Fruit fly (Drosophila melanogaster) whole organism, embryonic: ENCODE results near the gene Chro.
A peak's percentile ranks its signal among the peaks of the same experiment; 100 is the strongest.

ENCODE experiments used
- Awh ChIP-seq: fragments of 200-800 bp; sonication (Bioruptor generic); IDR thresholded peaks from 2 replicates; pipeline ENCODE4, ENCODE4 v1.3.6; 2022; ENCODE audit warnings: missing biosample characterization, missing genetic modification characterization
- CG10267 ChIP-seq: fragments of 200-800 bp; sonication (Bioruptor generic); optimal IDR thresholded peaks from 2 replicates; lab custom pipeline; 2018; ENCODE audit warnings: missing biosample characterization, mild to moderate bottlenecking, missing genetic modification characterization, moderate library complexity
- CG11504 ChIP-seq: fragments of 200-800 bp; sonication (Bioruptor generic); optimal IDR thresholded peaks from 3 replicates; lab custom pipeline; 2019; ENCODE audit warnings: missing biosample characterization, mild to moderate bottlenecking, missing genetic modification characterization, moderate library complexity
- CG1233 ChIP-seq: fragments of 200-800 bp; sonication (Bioruptor generic); optimal IDR thresholded peaks from 4 replicates; lab custom pipeline; 2018; ENCODE audit warnings: missing biosample characterization, mild to moderate bottlenecking, missing genetic modification characterization
- CG13424 ChIP-seq: fragments of 200-800 bp; sonication (Bioruptor generic); optimal IDR thresholded peaks from 2 replicates; lab custom pipeline; 2019; ENCODE audit warnings: missing biosample characterization, mild to moderate bottlenecking, missing genetic modification characterization, moderate library complexity
- CG14860 ChIP-seq: fragments of 200-800 bp; sonication (Bioruptor generic); IDR thresholded peaks from 3 replicates; pipeline ENCODE4 v1.3.6; 2022; ENCODE audit warnings: missing biosample characterization, missing genetic modification characterization; ENCODE audit not compliant: partially characterized antibody
- CG15073 ChIP-seq: fragments of 200-800 bp; sonication (Bioruptor generic); optimal IDR thresholded peaks from 2 replicates; lab custom pipeline; 2016; ENCODE audit warnings: missing biosample characterization, missing genetic modification characterization
- CG15696 ChIP-seq: fragments of 200-800 bp; sonication (Bioruptor generic); optimal IDR thresholded peaks from 2 replicates; lab custom pipeline; 2019; ENCODE audit warnings: missing biosample characterization, mild to moderate bottlenecking, missing genetic modification characterization, moderate library complexity
- CG16815 ChIP-seq: fragments of 200-800 bp; sonication (Bioruptor generic); optimal IDR thresholded peaks from 3 replicates; lab custom pipeline; 2017; ENCODE audit warnings: missing biosample characterization, mild to moderate bottlenecking, missing genetic modification characterization
- CG17385 ChIP-seq: fragments of 200-800 bp; sonication (Bioruptor generic); optimal IDR thresholded peaks from 3 replicates; lab custom pipeline; 2018; ENCODE audit warnings: missing biosample characterization, mild to moderate bottlenecking, missing genetic modification characterization
- CG17829 ChIP-seq: fragments of 200-800 bp; optimal IDR thresholded peaks from 2 replicates; lab custom pipeline; 2019; ENCODE audit warnings: missing biosample characterization, mild to moderate bottlenecking, missing genetic modification characterization, moderate library complexity
- CG1792 ChIP-seq: fragments of 200-800 bp; sonication (Bioruptor generic); optimal IDR thresholded peaks from 2 replicates; lab custom pipeline; 2016; ENCODE audit warnings: missing biosample characterization, missing genetic modification characterization
- CG18619 ChIP-seq: fragments of 200-800 bp; sonication (Bioruptor generic); optimal IDR thresholded peaks from 3 replicates; lab custom pipeline; 2017; ENCODE audit warnings: missing biosample characterization, mild to moderate bottlenecking, missing genetic modification characterization
- CG2678 ChIP-seq: fragments of 200-800 bp; sonication (Bioruptor generic); optimal IDR thresholded peaks from 3 replicates; lab custom pipeline; 2019; ENCODE audit warnings: missing biosample characterization, mild to moderate bottlenecking, missing genetic modification characterization, moderate library complexity
- CG2712 ChIP-seq: fragments of 200-800 bp; optimal IDR thresholded peaks from 3 replicates; lab custom pipeline; 2019; ENCODE audit warnings: missing biosample characterization, mild to moderate bottlenecking, missing genetic modification characterization, moderate library complexity
- CG31441 ChIP-seq: fragments of 200-800 bp; sonication (Bioruptor generic); IDR thresholded peaks from 2 replicates; pipeline ENCODE4 v1.3.6; 2022; ENCODE audit warnings: missing biosample characterization, missing genetic modification characterization
- CG4328 ChIP-seq: fragments of 200-800 bp; sonication (Bioruptor generic); optimal IDR thresholded peaks from 3 replicates; lab custom pipeline; 2017; ENCODE audit warnings: missing biosample characterization, missing genetic modification reagents, missing genetic modification characterization
- CG4707 ChIP-seq: fragments of 200-800 bp; sonication (Bioruptor generic); optimal IDR thresholded peaks from 2 replicates; lab custom pipeline; 2018; ENCODE audit warnings: missing biosample characterization, mild to moderate bottlenecking, missing genetic modification characterization, moderate library complexity
- CG5180 ChIP-seq: fragments of 200-800 bp; sonication (Bioruptor generic); optimal IDR thresholded peaks from 3 replicates; lab custom pipeline; 2017; ENCODE audit warnings: missing biosample characterization, missing genetic modification characterization, mild to moderate bottlenecking, moderate library complexity, missing genetic modification reagents
- CG7963 ChIP-seq: fragments of 200-800 bp; sonication (Bioruptor generic); IDR thresholded peaks from 3 replicates; pipeline ENCODE4 v1.3.6; 2022; ENCODE audit warnings: missing biosample characterization, missing genetic modification characterization; ENCODE audit not compliant: partially characterized antibody
- CG8478 ChIP-seq: fragments of >200 bp; optimal IDR thresholded peaks from 2 replicates; lab custom pipeline; 2018
- D ChIP-seq, 2 experiments: fragments of 200-800 bp in 1 of 2; fragments of >200 bp in 1 of 2; sonication (Bioruptor generic) in 1 of 2; optimal IDR thresholded peaks; 2 replicates in 1 of 2; 3 replicates in 1 of 2; lab custom pipeline; 2017; ENCODE audit warnings: mild to moderate bottlenecking in 1 of 2, missing biosample characterization in 1 of 2, missing genetic modification characterization in 1 of 2, missing genetic modification reagents in 1 of 2
- Drgx ChIP-seq: fragments of 200-800 bp; sonication (Bioruptor generic); IDR thresholded peaks from 2 replicates; pipeline ENCODE4 v1.3.6; 2022; ENCODE audit warnings: missing biosample characterization, missing genetic modification characterization
- HmgD ChIP-seq: fragments of 200-800 bp; sonication (Bioruptor generic); optimal IDR thresholded peaks from 3 replicates; lab custom pipeline; 2016; ENCODE audit warnings: missing biosample characterization, missing genetic modification characterization
- HmgZ ChIP-seq: fragments of 200-800 bp; sonication (Bioruptor generic); optimal IDR thresholded peaks from 2 replicates; lab custom pipeline; 2018; ENCODE audit warnings: missing biosample characterization, mild to moderate bottlenecking, missing genetic modification characterization
- Hr51 ChIP-seq, 2 experiments: fragments of 200-800 bp; sonication (Bioruptor generic); optimal IDR thresholded peaks; 2 replicates in 1 of 2; 3 replicates in 1 of 2; lab custom pipeline; 2016 to 2018; ENCODE audit warnings: missing biosample characterization in 2 of 2, missing genetic modification characterization in 2 of 2, mild to moderate bottlenecking in 1 of 2, moderate library complexity in 1 of 2
- MESR4 ChIP-seq: fragments of 200-800 bp; sonication (Bioruptor generic); optimal IDR thresholded peaks from 2 replicates; lab custom pipeline; 2018; ENCODE audit warnings: missing biosample characterization, mild to moderate bottlenecking, missing genetic modification characterization, moderate library complexity
- Oli ChIP-seq: fragments of 200-800 bp; sonication (Bioruptor generic); optimal IDR thresholded peaks from 2 replicates; lab custom pipeline; 2018; ENCODE audit warnings: missing biosample characterization, mild to moderate bottlenecking, missing genetic modification characterization, moderate library complexity
- Opbp ChIP-seq: fragments of 200-800 bp; sonication (Bioruptor generic); IDR thresholded peaks from 3 replicates; pipeline ENCODE4 v1.3.6; 2022; ENCODE audit warnings: missing biosample characterization, missing genetic modification characterization; ENCODE audit not compliant: partially characterized antibody
- Usf ChIP-seq: fragments of 200-800 bp; sonication (Bioruptor generic); optimal IDR thresholded peaks from 2 replicates; lab custom pipeline; 2017; ENCODE audit warnings: missing genotype, missing biosample characterization, missing genetic modification characterization
- Xrp1 ChIP-seq: fragments of 200-800 bp; sonication (Bioruptor generic); IDR thresholded peaks from 2 replicates; pipeline ENCODE4 v1.3.6; 2022; ENCODE audit warnings: missing biosample characterization, missing genetic modification characterization
- ase ChIP-seq: fragments of 200-800 bp; sonication (Bioruptor generic); IDR thresholded peaks from 3 replicates; pipeline ENCODE4 v1.3.6; 2022; ENCODE audit warnings: missing biosample characterization, missing genetic modification characterization
- chif ChIP-seq, 2 experiments: fragments of 200-800 bp; sonication (Bioruptor generic); optimal IDR thresholded peaks; 3 replicates each; lab custom pipeline; 2016; ENCODE audit warnings: missing biosample characterization in 2 of 2, missing genetic modification characterization in 2 of 2
- cwo ChIP-seq: fragments of 200-800 bp; sonication (Bioruptor generic); optimal IDR thresholded peaks from 3 replicates; lab custom pipeline; 2017; ENCODE audit warnings: missing biosample characterization, missing genetic modification characterization, mild to moderate bottlenecking, moderate library complexity, missing genetic modification reagents
- dmrt99B ChIP-seq: fragments of 200-800 bp; sonication (Bioruptor generic); optimal IDR thresholded peaks from 2 replicates; lab custom pipeline; 2018; ENCODE audit warnings: missing biosample characterization, mild to moderate bottlenecking, missing genetic modification characterization, moderate library complexity
- ewg ChIP-seq: fragments of 200-800 bp; sonication (Bioruptor generic); optimal IDR thresholded peaks from 3 replicates; lab custom pipeline; 2017; ENCODE audit warnings: mild to moderate bottlenecking, missing biosample characterization, missing genetic modification reagents, missing genetic modification characterization
- fd64A ChIP-seq: fragments of 200-800 bp; sonication (Bioruptor generic); optimal IDR thresholded peaks from 3 replicates; lab custom pipeline; 2018; ENCODE audit warnings: missing biosample characterization, mild to moderate bottlenecking, missing genetic modification characterization
- fd96Cb ChIP-seq: fragments of 200-800 bp; sonication (Bioruptor generic); optimal IDR thresholded peaks from 2 replicates; lab custom pipeline; 2018; ENCODE audit warnings: missing biosample characterization, mild to moderate bottlenecking, missing genetic modification characterization, moderate library complexity
- gem ChIP-seq: fragments of 200-800 bp; sonication (Bioruptor generic); optimal IDR thresholded peaks from 2 replicates; lab custom pipeline; 2019; ENCODE audit warnings: missing biosample characterization, mild to moderate bottlenecking, missing genetic modification characterization, moderate library complexity
- insv ChIP-seq, 2 experiments: fragments of 200-800 bp; sonication (Bioruptor generic); optimal IDR thresholded peaks; 3 replicates each; lab custom pipeline; 2016 to 2018; ENCODE audit warnings: missing biosample characterization in 2 of 2, missing genetic modification characterization in 2 of 2
- lola ChIP-seq, 3 experiments: fragments of >200 bp in 2 of 3; fragments of 200-800 bp in 1 of 3; sonication (Bioruptor generic) in 1 of 3; optimal IDR thresholded peaks; 2 replicates each; lab custom pipeline; 2017 to 2019; ENCODE audit warnings: missing biosample characterization in 3 of 3, missing genetic modification characterization in 3 of 3, mild to moderate bottlenecking in 1 of 3, moderate library complexity in 1 of 3
- nerfin-1 ChIP-seq: fragments of 200-800 bp; sonication (Bioruptor generic); optimal IDR thresholded peaks from 3 replicates; lab custom pipeline; 2019; ENCODE audit warnings: missing biosample characterization, mild to moderate bottlenecking, missing genetic modification characterization, moderate library complexity
- nmo ChIP-seq: fragments of 200-800 bp; sonication (Bioruptor generic); optimal IDR thresholded peaks from 2 replicates; lab custom pipeline; 2018; ENCODE audit warnings: missing biosample characterization, mild to moderate bottlenecking, missing genetic modification characterization, moderate library complexity
- run ChIP-seq: fragments of 200-800 bp; sonication (Bioruptor generic); optimal IDR thresholded peaks from 3 replicates; lab custom pipeline; 2018; ENCODE audit warnings: missing biosample characterization, mild to moderate bottlenecking, missing genetic modification characterization
- sd ChIP-seq: fragments of 200-800 bp; sonication (Bioruptor generic); optimal IDR thresholded peaks from 3 replicates; lab custom pipeline; 2018; ENCODE audit warnings: missing biosample characterization, mild to moderate bottlenecking, missing genetic modification characterization, moderate library complexity
- sens ChIP-seq: fragments of 200-800 bp; sonication (Bioruptor generic); peaks from one replicate; lab custom pipeline; 2016; ENCODE audit warnings: missing biosample characterization, missing genetic modification characterization
- unpg ChIP-seq: fragments of 200-800 bp; sonication (Bioruptor generic); optimal IDR thresholded peaks from 3 replicates; lab custom pipeline; 2018; ENCODE audit warnings: missing biosample characterization, mild to moderate bottlenecking, missing genetic modification characterization, moderate library complexity
- z ChIP-seq: fragments of 200-800 bp; sonication (Bioruptor generic); IDR thresholded peaks from 3 replicates; pipeline ENCODE4 v1.3.6; 2022; ENCODE audit warnings: missing biosample characterization, missing genetic modification characterization

Gene Chro

DNA sequence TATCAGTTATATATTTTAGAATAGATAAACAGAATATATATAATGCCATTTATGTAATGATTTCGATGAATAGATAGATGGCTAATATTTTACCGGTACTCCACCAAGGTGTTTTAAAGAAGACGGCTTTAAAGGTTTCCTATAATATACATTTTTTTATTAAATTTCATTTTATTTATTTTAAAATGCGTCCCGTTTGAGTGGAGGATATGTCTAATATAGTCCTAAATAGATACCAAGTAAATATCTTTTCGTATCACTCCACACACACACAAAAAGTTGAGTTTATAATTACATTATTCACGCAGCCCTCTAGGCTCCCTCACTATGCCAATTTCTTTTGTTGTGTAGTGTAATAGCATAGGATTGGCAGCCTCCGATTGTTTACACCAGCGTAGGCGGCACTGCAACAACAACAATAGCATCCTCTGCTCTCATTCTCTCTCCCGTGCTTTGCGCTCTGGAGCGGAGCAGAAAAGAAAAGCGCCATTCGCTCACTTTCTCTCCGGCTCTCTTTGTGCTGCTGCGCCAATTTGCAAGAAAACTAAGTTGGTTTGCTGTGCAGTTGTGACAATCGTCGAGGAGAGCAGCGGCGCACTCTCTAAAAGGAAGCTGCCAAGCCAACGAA lies 31.2 kb upstream of the Chro start, which contains the start of gene CG12768 (continued):
- TF ChIP-seq dmrt99B (tag; lab: Kevin White, UChicago), result peak; percentile 41
- no peak for TF ChIP-seq CG7963 (GFP tag; lab: Robert Waterston, UW)
- no peak for TF ChIP-seq sd (tag; lab: Kevin White, UChicago)
- TF ChIP-seq insv (GFP tag; optimal IDR thresholded peaks at IDR 0.05; lab: Kevin White, UChicago), result no peak
- TF ChIP-seq CG8478 (lab: Kevin White, UChicago), result no peak
- TF ChIP-seq CG10267 (tag; lab: Kevin White, UChicago), result peak; percentile 43
- no peak for TF ChIP-seq HmgD (GFP tag; lab: Kevin White, UChicago)
- peak; percentile 24; the same call in 1 of the 2 replicates for TF ChIP-seq Xrp1 (GFP tag; lab: Robert Waterston, UW)
- TF ChIP-seq Hr51 (GFP tag; optimal IDR thresholded peaks at IDR 0.05; lab: Kevin White, UChicago), result peak in 1 of 2 experiments; percentile 41
- TF ChIP-seq CG15073, result no peak
- no peak for TF ChIP-seq z (GFP tag; lab: Robert Waterston, UW)
- TF ChIP-seq CG17829 (tag; lab: Kevin White, UChicago), result no peak
- no peak for TF ChIP-seq fd64A (GFP tag; lab: Kevin White, UChicago)
- peak; percentile 35 for TF ChIP-seq sens (GFP tag; lab: Kevin White, UChicago)
- TF ChIP-seq CG16815 (GFP tag; lab: Kevin White, UChicago), result peak; percentile 18
- TF ChIP-seq Oli (tag; lab: Kevin White, UChicago), result peak; percentile 52
- no peak for TF ChIP-seq nerfin-1
- TF ChIP-seq CG15696, result peak; percentile 4
- TF ChIP-seq CG2712 (tag; lab: Kevin White, UChicago), result peak; percentile 57
- no peak for TF ChIP-seq Awh (GFP tag; lab: Robert Waterston, UW)
- no peak for TF ChIP-seq CG5180 (GFP tag; lab: Kevin White, UChicago)
- no peak for TF ChIP-seq CG4328
- TF ChIP-seq MESR4, result no peak
- TF ChIP-seq CG2678, result no peak
- peak; percentile 61 for TF ChIP-seq gem (tag; lab: Kevin White, UChicago)
- TF ChIP-seq CG4707 (GFP tag; lab: Kevin White, UChicago), result no peak
- TF ChIP-seq fd96Cb (tag; lab: Kevin White, UChicago), result peak; percentile 13
- TF ChIP-seq CG18619 (GFP tag; lab: Kevin White, UChicago), result peak; percentile 12
- TF ChIP-seq nmo (GFP tag; lab: Kevin White, UChicago), result peak; percentile 33
- peak in 1 of 3 experiments; percentile 52 for TF ChIP-seq lola (GFP tag; optimal IDR thresholded peaks at IDR 0.05; lab: Kevin White, UChicago)
- peak; percentile 23 for TF ChIP-seq CG13424
- no peak for TF ChIP-seq chif (GFP tag; optimal IDR thresholded peaks at IDR 0.05; lab: Kevin White, UChicago)
- peak; percentile 6 for TF ChIP-seq CG1233 (GFP tag; lab: Kevin White, UChicago)
- TF ChIP-seq Usf (GFP tag; lab: Kevin White, UChicago), result peak; percentile 7
- no peak for TF ChIP-seq Opbp (GFP tag; lab: Robert Waterston, UW)
- TF ChIP-seq unpg (GFP tag; lab: Kevin White, UChicago), result no peak
- peak; percentile 9 for TF ChIP-seq CG11504 (tag; lab: Kevin White, UChicago)
- TF ChIP-seq D (optimal IDR thresholded peaks at IDR 0.05; lab: Kevin White, UChicago), result no peak
- TF ChIP-seq D (GFP tag; optimal IDR thresholded peaks at IDR 0.05; lab: Kevin White, UChicago), result peak; percentile 50
- TF ChIP-seq HmgZ (tag; lab: Kevin White, UChicago), result no peak
- no peak for TF ChIP-seq cwo
- TF ChIP-seq CG1792 (GFP tag; lab: Kevin White, UChicago), result no peak
- no peak for TF ChIP-seq ewg (GFP tag; lab: Kevin White, UChicago)
- no peak for TF ChIP-seq CG14860 (GFP tag; lab: Robert Waterston, UW)
- peak; percentile 12 for TF ChIP-seq CG17385 (GFP tag; lab: Kevin White, UChicago)
- peak; percentile 43; the same call in 1 of the 2 replicates for TF ChIP-seq CG31441
- TF ChIP-seq ase, result 0 out of 3 replicates have a peak, but pooled peaks have one; percentile 6
- TF ChIP-seq Drgx, result no peak
- no peak for TF ChIP-seq run (tag; lab: Kevin White, UChicago)
